Fruit fly (Drosophila melanogaster) whole organism, pupa: Measurements from ENCODE around the gene asp.

Experiments used
- CG32121 ChIP-seq: fragments of 200-800 bp; sonication (Bioruptor generic); IDR thresholded peaks from 2 replicates; pipeline ENCODE4 v1.3.6; 2022; ENCODE audit warnings: missing biosample characterization, missing genetic modification characterization
- CG8159 ChIP-seq: fragments of 200-800 bp; sonication (Bioruptor generic); optimal IDR thresholded peaks from 3 replicates; lab custom pipeline; 2018; ENCODE audit warnings: missing biosample characterization, mild to moderate bottlenecking, missing genetic modification characterization, moderate library complexity
- CG8301 ChIP-seq: fragments of 200-800 bp; sonication (Bioruptor generic); optimal IDR thresholded peaks from 2 replicates; lab custom pipeline; 2018; ENCODE audit warnings: missing biosample characterization, mild to moderate bottlenecking, missing genetic modification characterization
- EcR ChIP-seq: fragments of 200-800 bp; sonication (Bioruptor generic); optimal IDR thresholded peaks from 3 replicates; lab custom pipeline; 2019; ENCODE audit warnings: missing biosample characterization, missing genetic modification characterization, mild to moderate bottlenecking, moderate library complexity, missing genetic modification reagents
- Pif1B ChIP-seq: fragments of 200-800 bp; sonication (Bioruptor generic); optimal IDR thresholded peaks from 3 replicates; lab custom pipeline; 2016; ENCODE audit warnings: missing biosample characterization, missing genetic modification characterization
- Snoo ChIP-seq: fragments of 200-800 bp; sonication (Bioruptor generic); optimal IDR thresholded peaks from 3 replicates; lab custom pipeline; 2017; ENCODE audit warnings: missing biosample characterization, mild to moderate bottlenecking, missing genetic modification characterization, inconsistent platforms
- fd96Ca ChIP-seq: fragments of 200-800 bp; sonication (Bioruptor generic); IDR thresholded peaks from 3 replicates; pipeline ENCODE4 v1.3.6; 2022; ENCODE audit warnings: missing biosample characterization, missing genetic modification characterization

- TF ChIP-seq Snoo (tag; lab: Kevin White, UChicago) (no peak), CG8159 (no peak), CG8301 (tag; lab: Kevin White, UChicago) (no peak), CG32121 (GFP tag; lab: Robert Waterston, UW) (no peak), Pif1B (no peak), EcR (no peak), fd96Ca (GFP tag; lab: Robert Waterston, UW) (no peak)
These were observed 11.3 kb downstream of the asp start, which contains the start of gene AstA for dm6 chr3R:24764971-24765370.
